Fruit fly (Drosophila melanogaster) whole organism, embryonic: Measurements from ENCODE around the gene Dus3.

Experiments
- Bdp1 ChIP-seq: fragments of 200-800 bp; sonication (Bioruptor generic); optimal IDR thresholded peaks from 3 replicates; lab custom pipeline; 2016; ENCODE audit warnings: missing biosample characterization, missing genetic modification characterization
- CG10209 ChIP-seq: fragments of 200-800 bp; sonication (Bioruptor generic); optimal IDR thresholded peaks from 3 replicates; lab custom pipeline; 2017; ENCODE audit warnings: missing biosample characterization, mild to moderate bottlenecking, missing genetic modification characterization, missing genetic modification reagents
- CG11560 ChIP-seq: fragments of 200-800 bp; sonication (Bioruptor generic); IDR thresholded peaks from 3 replicates; pipeline ENCODE4 v1.3.6; 2022; ENCODE audit warnings: missing biosample characterization, missing genetic modification characterization
- CG15011 ChIP-seq: fragments of 200-800 bp; sonication (Bioruptor generic); optimal IDR thresholded peaks from 3 replicates; lab custom pipeline; 2018; ENCODE audit warnings: missing biosample characterization, mild to moderate bottlenecking, missing genetic modification characterization
- CG15696 ChIP-seq: fragments of 200-800 bp; sonication (Bioruptor generic); optimal IDR thresholded peaks from 2 replicates; lab custom pipeline; 2019; ENCODE audit warnings: missing biosample characterization, mild to moderate bottlenecking, missing genetic modification characterization, moderate library complexity
- CG1602 ChIP-seq: fragments of 200-800 bp; sonication (Bioruptor generic); optimal IDR thresholded peaks from 3 replicates; lab custom pipeline; 2016; ENCODE audit warnings: missing biosample characterization, missing genetic modification characterization
- CG17385 ChIP-seq: fragments of 200-800 bp; sonication (Bioruptor generic); optimal IDR thresholded peaks from 3 replicates; lab custom pipeline; 2018; ENCODE audit warnings: missing biosample characterization, mild to moderate bottlenecking, missing genetic modification characterization
- CG18011 ChIP-seq: fragments of 200-800 bp; sonication (Bioruptor generic); optimal IDR thresholded peaks from 2 replicates; lab custom pipeline; 2017; ENCODE audit warnings: missing biosample characterization, missing genetic modification characterization, mild to moderate bottlenecking, moderate library complexity, missing genotype
- CG18262 ChIP-seq: fragments of 200-800 bp; optimal IDR thresholded peaks from 3 replicates; lab custom pipeline; 2019; ENCODE audit warnings: missing biosample characterization, mild to moderate bottlenecking, missing genetic modification characterization, moderate library complexity
- CG18764 ChIP-seq: fragments of 200-800 bp; sonication (Bioruptor generic); optimal IDR thresholded peaks from 3 replicates; lab custom pipeline; 2016; ENCODE audit warnings: missing biosample characterization, missing genetic modification characterization
- CG3065 ChIP-seq: fragments of 200-800 bp; sonication (Bioruptor generic); optimal IDR thresholded peaks from 2 replicates; lab custom pipeline; 2016; ENCODE audit warnings: missing biosample characterization, missing genetic modification characterization
- CG31388 ChIP-seq: fragments of 200-800 bp; sonication (Bioruptor generic); optimal IDR thresholded peaks from 2 replicates; lab custom pipeline; 2016; ENCODE audit warnings: missing biosample characterization, missing genetic modification characterization
- CG32772 ChIP-seq: fragments of 200-800 bp; sonication (Bioruptor generic); IDR thresholded peaks from 2 replicates; pipeline ENCODE4 v1.3.6; 2022; ENCODE audit warnings: missing biosample characterization, missing genetic modification characterization
- CG34376 ChIP-seq: fragments of 200-800 bp; sonication (Bioruptor generic); optimal IDR thresholded peaks from 2 replicates; lab custom pipeline; 2018; ENCODE audit warnings: missing biosample characterization, mild to moderate bottlenecking, missing genetic modification characterization
- CG43689 ChIP-seq: fragments of 200-800 bp; sonication (Bioruptor generic); IDR thresholded peaks from 2 replicates; pipeline ENCODE4 v1.3.6; 2022; ENCODE audit warnings: missing biosample characterization, missing genetic modification characterization
- CG4820 ChIP-seq: fragments of 200-800 bp; sonication (Bioruptor generic); optimal IDR thresholded peaks from 3 replicates; lab custom pipeline; 2016; ENCODE audit warnings: missing biosample characterization, missing genetic modification characterization
- CG6654 ChIP-seq: fragments of 200-800 bp; sonication (Bioruptor generic); optimal IDR thresholded peaks from 2 replicates; lab custom pipeline; 2017; ENCODE audit warnings: missing biosample characterization, mild to moderate bottlenecking, missing genetic modification characterization
- CG7963 ChIP-seq: fragments of 200-800 bp; sonication (Bioruptor generic); IDR thresholded peaks from 3 replicates; pipeline ENCODE4 v1.3.6; 2022; ENCODE audit warnings: missing biosample characterization, missing genetic modification characterization; ENCODE audit not compliant: partially characterized antibody
- CG8290 ChIP-seq, 3 experiments: fragments of 200-800 bp; sonication (Bioruptor generic); optimal IDR thresholded peaks; 2 replicates each; lab custom pipeline; 2016 to 2019; ENCODE audit warnings: missing biosample characterization in 3 of 3, missing genetic modification characterization in 3 of 3, mild to moderate bottlenecking in 2 of 3, moderate library complexity in 1 of 3
- CG9215 ChIP-seq: fragments of 200-800 bp; sonication (Bioruptor generic); IDR thresholded peaks from 2 replicates; pipeline ENCODE4 v1.3.6; 2022; ENCODE audit warnings: missing biosample characterization, missing genetic modification characterization
- CG9817 ChIP-seq: fragments of 200-800 bp; sonication (Bioruptor generic); optimal IDR thresholded peaks from 2 replicates; lab custom pipeline; 2018; ENCODE audit warnings: missing biosample characterization, mild to moderate bottlenecking, missing genetic modification characterization, moderate library complexity
- Eip74EF ChIP-seq, 2 experiments: fragments of 200-800 bp in 1 of 2; fragments of >200 bp in 1 of 2; sonication (Bioruptor generic) in 1 of 2; optimal IDR thresholded peaks; 2 replicates each; lab custom pipeline; 2017 to 2019; ENCODE audit warnings: missing biosample characterization in 2 of 2, missing genetic modification characterization in 2 of 2, mild to moderate bottlenecking in 1 of 2, moderate library complexity in 1 of 2
- Hey ChIP-seq: fragments of 200-800 bp; sonication (Bioruptor generic); optimal IDR thresholded peaks from 3 replicates; lab custom pipeline; 2018; ENCODE audit warnings: missing biosample characterization, mild to moderate bottlenecking, missing genetic modification characterization
- Hsf ChIP-seq: fragments of 200-800 bp; sonication (Bioruptor generic); optimal IDR thresholded peaks from 3 replicates; lab custom pipeline; 2016; ENCODE audit warnings: missing biosample characterization, missing genetic modification characterization
- Jarid2 ChIP-seq: fragments of 200-800 bp; sonication (Bioruptor generic); optimal IDR thresholded peaks from 3 replicates; lab custom pipeline; 2017; ENCODE audit warnings: mild to moderate bottlenecking, missing biosample characterization, missing genetic modification reagents, missing genetic modification characterization
- Lhr ChIP-seq: fragments of 200-800 bp; sonication (Bioruptor generic); optimal IDR thresholded peaks from 3 replicates; lab custom pipeline; 2017; ENCODE audit warnings: mild to moderate bottlenecking, missing biosample characterization, missing genetic modification reagents, missing genetic modification characterization
- Myb ChIP-seq: fragments of 200-800 bp; sonication (Bioruptor generic); optimal IDR thresholded peaks from 2 replicates; lab custom pipeline; 2016; ENCODE audit warnings: missing biosample characterization, missing genetic modification characterization
- NFAT ChIP-seq: fragments of 200-800 bp; sonication (Bioruptor generic); IDR thresholded peaks from 2 replicates; pipeline ENCODE4 v1.3.6; 2022; ENCODE audit warnings: missing biosample characterization, missing genetic modification characterization
- Neu2 ChIP-seq: fragments of 200-800 bp; sonication (Bioruptor generic); optimal IDR thresholded peaks from 3 replicates; lab custom pipeline; 2016; ENCODE audit warnings: missing biosample characterization, missing genetic modification characterization, borderline replicate concordance
- PHDP ChIP-seq: fragments of 200-800 bp; sonication (Bioruptor generic); optimal IDR thresholded peaks from 3 replicates; lab custom pipeline; 2018; ENCODE audit warnings: missing biosample characterization, mild to moderate bottlenecking, missing genetic modification characterization, moderate library complexity
- Taf1 ChIP-seq: fragments of 200-800 bp; sonication (Bioruptor generic); IDR thresholded peaks from 2 replicates; pipeline ENCODE4 v1.3.6; 2022; ENCODE audit warnings: missing biosample characterization, missing genetic modification characterization
- ems ChIP-seq: fragments of 200-800 bp; sonication (Bioruptor generic); optimal IDR thresholded peaks from 3 replicates; lab custom pipeline; 2016; ENCODE audit warnings: missing biosample characterization, missing genetic modification characterization
- fd3F ChIP-seq: fragments of 200-800 bp; sonication (Bioruptor generic); optimal IDR thresholded peaks from 2 replicates; lab custom pipeline; 2018; ENCODE audit warnings: missing biosample characterization, mild to moderate bottlenecking, missing genetic modification characterization, moderate library complexity
- grau ChIP-seq: fragments of 200-800 bp; optimal IDR thresholded peaks from 3 replicates; lab custom pipeline; 2019; ENCODE audit warnings: missing biosample characterization, mild to moderate bottlenecking, missing genetic modification characterization, moderate library complexity
- gsb-n ChIP-seq: fragments of 200-800 bp; sonication (Bioruptor generic); optimal IDR thresholded peaks from 3 replicates; lab custom pipeline; 2018; ENCODE audit warnings: missing biosample characterization, mild to moderate bottlenecking, missing genetic modification characterization
- ken ChIP-seq: fragments of 200-800 bp; sonication (Bioruptor generic); IDR thresholded peaks from 3 replicates; pipeline ENCODE4 v1.3.6; 2022; ENCODE audit warnings: missing biosample characterization, missing genetic modification characterization
- lov ChIP-seq, 2 experiments: fragments of 200-800 bp in 1 of 2; fragments of >200 bp in 1 of 2; sonication (Bioruptor generic) in 1 of 2; IDR thresholded peaks in 1 of 2; optimal IDR thresholded peaks in 1 of 2; 2 replicates in 1 of 2; 3 replicates in 1 of 2; pipeline versions ENCODE4 v1.3.6 to Lab custom; 2017 to 2022; ENCODE audit warnings: missing biosample characterization in 1 of 2, missing genetic modification characterization in 1 of 2
- nau ChIP-seq: fragments of 200-800 bp; sonication (Bioruptor generic); optimal IDR thresholded peaks from 3 replicates; lab custom pipeline; 2017; ENCODE audit warnings: missing biosample characterization, mild to moderate bottlenecking, missing genetic modification characterization, missing genetic modification reagents
- otp ChIP-seq: fragments of 200-800 bp; sonication (Bioruptor generic); IDR thresholded peaks from 3 replicates; pipeline ENCODE4, ENCODE4 v1.3.6; 2022; ENCODE audit warnings: missing biosample characterization, missing genetic modification characterization
- pb ChIP-seq: fragments of 200-800 bp; sonication (Bioruptor generic); optimal IDR thresholded peaks from 3 replicates; lab custom pipeline; 2016; ENCODE audit warnings: missing biosample characterization, missing genetic modification characterization
- pho ChIP-seq: fragments of 200-800 bp; sonication (Bioruptor generic); optimal IDR thresholded peaks from 2 replicates; lab custom pipeline; 2016; ENCODE audit warnings: missing biosample characterization, missing genetic modification characterization
- run ChIP-seq: fragments of 200-800 bp; sonication (Bioruptor generic); optimal IDR thresholded peaks from 3 replicates; lab custom pipeline; 2018; ENCODE audit warnings: missing biosample characterization, mild to moderate bottlenecking, missing genetic modification characterization
- shn ChIP-seq: fragments of 200-800 bp; sonication (Bioruptor generic); optimal IDR thresholded peaks from 3 replicates; lab custom pipeline; 2016; ENCODE audit warnings: missing biosample characterization, missing genetic modification characterization
- tap ChIP-seq: fragments of 200-800 bp; optimal IDR thresholded peaks from 3 replicates; lab custom pipeline; 2019; ENCODE audit warnings: missing biosample characterization, mild to moderate bottlenecking, missing genetic modification characterization, moderate library complexity
- tio ChIP-seq: fragments of 200-800 bp; sonication (Bioruptor generic); optimal IDR thresholded peaks from 2 replicates; lab custom pipeline; 2017; ENCODE audit warnings: missing biosample characterization, missing genetic modification characterization, inconsistent platforms
- wek ChIP-seq: fragments of 200-800 bp; sonication (Bioruptor generic); optimal IDR thresholded peaks from 3 replicates; lab custom pipeline; 2018; ENCODE audit warnings: missing biosample characterization, mild to moderate bottlenecking, missing genetic modification characterization, moderate library complexity
- zfh2 ChIP-seq: fragments of 200-800 bp; sonication (Bioruptor generic); optimal IDR thresholded peaks from 2 replicates; lab custom pipeline; 2016; ENCODE audit warnings: missing biosample characterization, missing genetic modification characterization

Gene Dus3

dm6 chr2L:19763773-19764580 lies 5.3 kb downstream of the Dus3 start, which contains the start of gene fbp (continued):
- TF ChIP-seq ken (GFP tag; lab: Robert Waterston, UW) (0 out of 3 replicates have a peak, but pooled peaks have one; percentile 14), wek (peak; percentile 4), CG31388 (GFP tag; lab: Kevin White, UChicago) (no peak), CG18764 (peak; percentile 6), CG6654 (GFP tag; lab: Kevin White, UChicago) (no peak), shn (no peak), PHDP (tag; lab: Kevin White, UChicago) (peak; percentile 44), gsb-n (tag; lab: Kevin White, UChicago) (peak; percentile 41), CG8290 (GFP tag; optimal IDR thresholded peaks at IDR 0.05; lab: Kevin White, UChicago) (no peak), CG8290 (tag; optimal IDR thresholded peaks at IDR 0.05; lab: Kevin White, UChicago) (peak in 1 of 2 experiments; percentile 67), otp (GFP tag; lab: Robert Waterston, UW) (0 out of 3 replicates have a peak, but pooled peaks have one; percentile 43), CG15696 (peak; percentile 20), Lhr (no peak), CG10209 (GFP tag; lab: Kevin White, UChicago) (peak; percentile 63), pho (no peak), Hey (peak; percentile 99), tap (tag; lab: Kevin White, UChicago) (peak; percentile 24), lov (optimal IDR thresholded peaks at IDR 0.05; lab: Kevin White, UChicago) (no peak), lov (GFP tag; IDR thresholded peaks at IDR 0.05; lab: Robert Waterston, UW) (0 out of 3 replicates have a peak, but pooled peaks have one; percentile 41), pb (no peak), zfh2 (GFP tag; lab: Kevin White, UChicago) (peak; percentile 38), CG15011 (GFP tag; lab: Kevin White, UChicago) (peak; percentile 24), CG9817 (tag; lab: Kevin White, UChicago) (peak; percentile 31), Hsf (GFP tag; lab: Kevin White, UChicago) (peak; percentile 29), tio (GFP tag; lab: Kevin White, UChicago) (peak; percentile 74), NFAT (GFP tag; lab: Robert Waterston, UW) (peak; percentile 54), CG4820 (GFP tag; lab: Kevin White, UChicago) (peak; percentile 41), CG18011 (GFP tag; lab: Kevin White, UChicago) (peak; percentile 33), Jarid2 (GFP tag; lab: Kevin White, UChicago) (peak; percentile 87), Neu2 (GFP tag; lab: Kevin White, UChicago) (no peak), grau (peak; percentile 78), nau (GFP tag; lab: Kevin White, UChicago) (peak; percentile 52), CG9215 (GFP tag; lab: Robert Waterston, UW) (peak; percentile 48), CG43689 (GFP tag; lab: Robert Waterston, UW) (no peak), CG11560 (no peak), CG32772 (GFP tag; lab: Robert Waterston, UW) (0 out of 2 replicates have a peak, but pooled peaks have one; percentile 22), fd3F (GFP tag; lab: Kevin White, UChicago) (peak; percentile 51), Eip74EF (GFP tag; optimal IDR thresholded peaks at IDR 0.05; lab: Kevin White, UChicago) (peak in 1 of 2 experiments; percentile 70), CG3065 (peak; percentile 28), CG18262 (peak; percentile 89), CG7963 (GFP tag; lab: Robert Waterston, UW) (no peak), CG17385 (GFP tag; lab: Kevin White, UChicago) (peak; percentile 67), Myb (GFP tag; lab: Kevin White, UChicago) (no peak), run (tag; lab: Kevin White, UChicago) (no peak), Bdp1 (GFP tag; lab: Kevin White, UChicago) (no peak), ems (GFP tag; lab: Kevin White, UChicago) (peak; percentile 36), CG1602 (peak; percentile 55), Taf1 (GFP tag; lab: Robert Waterston, UW) (no peak), CG34376 (GFP tag; lab: Kevin White, UChicago) (peak; percentile 75)
